Worm (Caenorhabditis elegans): Measurements from ENCODE around the gene dao-2.

ce11 chrII:4560068-4560467 lies 2.7 kb upstream of the dao-2 start, which contains the start of gene M03A1.8:
- TF ChIP-seq egl-27 (tag; optimal IDR thresholded peaks at IDR 0.05) (no peak), lin-15B (tag; optimal IDR thresholded peaks at IDR 0.05) (no peak), fkh-10 (GFP tag; optimal IDR thresholded peaks at IDR 0.05) (no peak), mml-1 (tag; optimal IDR thresholded peaks at IDR 0.05) (no peak), snpc-4 (tag; optimal IDR thresholded peaks at IDR 0.05) (no peak), nfya-1 (tag; optimal IDR thresholded peaks at IDR 0.05; ENCODE audit: insufficient read depth) (no peak), fos-1 (tag; optimal IDR thresholded peaks at IDR 0.05) (no peak), nhr-76 (tag; optimal IDR thresholded peaks at IDR 0.05) (no peak), nhr-237 (tag; optimal IDR thresholded peaks at IDR 0.05) (no peak), nhr-11 (tag; optimal IDR thresholded peaks at IDR 0.05) (no peak), tbx-2 (tag; optimal IDR thresholded peaks at IDR 0.05) (no peak), nhr-12 (tag; optimal IDR thresholded peaks at IDR 0.05) (no peak)
